Fruit fly (Drosophila melanogaster) whole organism, embryonic: ENCODE data around the gene CG42525.

Experiments used
- Ada2b ChIP-seq: fragments of 200-800 bp; sonication (Bioruptor generic); IDR thresholded peaks from 2 replicates; pipeline ENCODE4 v1.3.6; 2022; ENCODE audit warnings: missing biosample characterization, missing genetic modification characterization
- Atf3 ChIP-seq: fragments of 200-800 bp; sonication (Bioruptor generic); optimal IDR thresholded peaks from 3 replicates; lab custom pipeline; 2016; ENCODE audit warnings: missing biosample characterization, missing genetic modification characterization
- Atf6 ChIP-seq: fragments of 200-800 bp; sonication (Bioruptor generic); IDR thresholded peaks from 2 replicates; pipeline ENCODE4 v1.3.6; 2022; ENCODE audit warnings: missing biosample characterization, missing genetic modification characterization
- Bdp1 ChIP-seq: fragments of 200-800 bp; sonication (Bioruptor generic); optimal IDR thresholded peaks from 3 replicates; lab custom pipeline; 2016; ENCODE audit warnings: missing biosample characterization, missing genetic modification characterization
- CG10654 ChIP-seq: fragments of 200-800 bp; sonication (Bioruptor generic); optimal IDR thresholded peaks from 2 replicates; lab custom pipeline; 2016; ENCODE audit warnings: missing biosample characterization, missing genetic modification characterization
- CG11398 ChIP-seq: fragments of 200-800 bp; sonication (Bioruptor generic); optimal IDR thresholded peaks from 2 replicates; lab custom pipeline; 2016; ENCODE audit warnings: missing biosample characterization, missing genetic modification characterization
- CG11456 ChIP-seq: fragments of 200-800 bp; sonication (Bioruptor generic); IDR thresholded peaks from 3 replicates; pipeline ENCODE4 v1.3.6; 2022; ENCODE audit warnings: missing biosample characterization, missing genetic modification characterization
- CG11560 ChIP-seq: fragments of 200-800 bp; sonication (Bioruptor generic); IDR thresholded peaks from 3 replicates; pipeline ENCODE4 v1.3.6; 2022; ENCODE audit warnings: missing biosample characterization, missing genetic modification characterization
- CG11696 ChIP-seq: fragments of 200-800 bp; sonication (Bioruptor generic); IDR thresholded peaks from 2 replicates; pipeline ENCODE4 v1.3.6; 2022; ENCODE audit warnings: missing biosample characterization, missing genetic modification characterization
- CG12744 ChIP-seq: fragments of 200-800 bp; sonication (Bioruptor generic); optimal IDR thresholded peaks from 2 replicates; lab custom pipeline; 2016; ENCODE audit warnings: missing biosample characterization, missing genetic modification characterization
- CG13287 ChIP-seq: fragments of 200-800 bp; sonication (Bioruptor generic); IDR thresholded peaks from 2 replicates; pipeline ENCODE4 v1.3.6; 2022; ENCODE audit warnings: missing biosample characterization, missing genetic modification characterization; ENCODE audit not compliant: partially characterized antibody
- CG14667 ChIP-seq: fragments of 200-800 bp; sonication (Bioruptor generic); IDR thresholded peaks from 2 replicates; pipeline ENCODE4 v1.3.6; 2022; ENCODE audit warnings: missing biosample characterization, missing genetic modification characterization
- CG15011 ChIP-seq: fragments of 200-800 bp; sonication (Bioruptor generic); optimal IDR thresholded peaks from 3 replicates; lab custom pipeline; 2018; ENCODE audit warnings: missing biosample characterization, mild to moderate bottlenecking, missing genetic modification characterization
- CG15601 ChIP-seq: fragments of 200-800 bp; sonication (Bioruptor generic); optimal IDR thresholded peaks from 3 replicates; lab custom pipeline; 2019; ENCODE audit warnings: missing biosample characterization, mild to moderate bottlenecking, missing genetic modification characterization, moderate library complexity
- CG17359 ChIP-seq: fragments of 200-800 bp; sonication (Bioruptor generic); optimal IDR thresholded peaks from 3 replicates; lab custom pipeline; 2018; ENCODE audit warnings: missing biosample characterization, mild to moderate bottlenecking, missing genetic modification characterization, moderate library complexity
- CG1792 ChIP-seq: fragments of 200-800 bp; sonication (Bioruptor generic); optimal IDR thresholded peaks from 2 replicates; lab custom pipeline; 2016; ENCODE audit warnings: missing biosample characterization, missing genetic modification characterization
- CG18619 ChIP-seq: fragments of 200-800 bp; sonication (Bioruptor generic); optimal IDR thresholded peaks from 3 replicates; lab custom pipeline; 2017; ENCODE audit warnings: missing biosample characterization, mild to moderate bottlenecking, missing genetic modification characterization
- CG2120 ChIP-seq: fragments of 200-800 bp; sonication (Bioruptor generic); optimal IDR thresholded peaks from 3 replicates; lab custom pipeline; 2016; ENCODE audit warnings: missing biosample characterization, missing genetic modification characterization
- CG30431 ChIP-seq: fragments of 200-800 bp; sonication (Bioruptor generic); optimal IDR thresholded peaks from 2 replicates; lab custom pipeline; 2017; ENCODE audit warnings: missing biosample characterization, missing genetic modification characterization
- CG3838 ChIP-seq: fragments of 200-800 bp; sonication (Bioruptor generic); optimal IDR thresholded peaks from 3 replicates; lab custom pipeline; 2016; ENCODE audit warnings: missing biosample characterization, missing genetic modification characterization
- CG42726 ChIP-seq: fragments of 200-800 bp; sonication (Bioruptor generic); IDR thresholded peaks from 2 replicates; pipeline ENCODE4 v1.3.6; 2022; ENCODE audit warnings: missing biosample characterization, missing genetic modification characterization; ENCODE audit not compliant: partially characterized antibody
- CG7786 ChIP-seq: fragments of 200-800 bp; sonication (Bioruptor generic); optimal IDR thresholded peaks from 2 replicates; lab custom pipeline; 2016; ENCODE audit warnings: missing biosample characterization, missing genetic modification characterization
- CG7987 ChIP-seq: fragments of 200-800 bp; sonication (Bioruptor generic); optimal IDR thresholded peaks from 2 replicates; lab custom pipeline; 2018; ENCODE audit warnings: missing biosample characterization, mild to moderate bottlenecking, missing genetic modification characterization, moderate library complexity
- CG8359 ChIP-seq: fragments of 200-800 bp; sonication (Bioruptor generic); optimal IDR thresholded peaks from 2 replicates; lab custom pipeline; 2017; ENCODE audit warnings: missing biosample characterization, mild to moderate bottlenecking, missing genetic modification characterization, borderline replicate concordance
- CG9609 ChIP-seq: fragments of 200-800 bp; sonication (Bioruptor generic); optimal IDR thresholded peaks from 3 replicates; lab custom pipeline; 2016; ENCODE audit warnings: missing biosample characterization, missing genetic modification characterization
- CG9817 ChIP-seq: fragments of 200-800 bp; sonication (Bioruptor generic); optimal IDR thresholded peaks from 2 replicates; lab custom pipeline; 2018; ENCODE audit warnings: missing biosample characterization, mild to moderate bottlenecking, missing genetic modification characterization, moderate library complexity
- Drgx ChIP-seq: fragments of 200-800 bp; sonication (Bioruptor generic); IDR thresholded peaks from 2 replicates; pipeline ENCODE4 v1.3.6; 2022; ENCODE audit warnings: missing biosample characterization, missing genetic modification characterization
- Ets65A ChIP-seq: fragments of 200-800 bp; sonication (Bioruptor generic); peaks from one replicate; lab custom pipeline; 2016; ENCODE audit warnings: missing biosample characterization, missing genetic modification characterization
- HLHmδ ChIP-seq: fragments of 200-800 bp; sonication (Bioruptor generic); optimal IDR thresholded peaks from 2 replicates; lab custom pipeline; 2018; ENCODE audit warnings: missing biosample characterization, mild to moderate bottlenecking, missing genetic modification characterization, moderate library complexity
- HmgZ ChIP-seq: fragments of 200-800 bp; sonication (Bioruptor generic); optimal IDR thresholded peaks from 2 replicates; lab custom pipeline; 2018; ENCODE audit warnings: missing biosample characterization, mild to moderate bottlenecking, missing genetic modification characterization
- Myb ChIP-seq: fragments of 200-800 bp; sonication (Bioruptor generic); optimal IDR thresholded peaks from 2 replicates; lab custom pipeline; 2016; ENCODE audit warnings: missing biosample characterization, missing genetic modification characterization
- NFAT ChIP-seq: fragments of 200-800 bp; sonication (Bioruptor generic); IDR thresholded peaks from 2 replicates; pipeline ENCODE4 v1.3.6; 2022; ENCODE audit warnings: missing biosample characterization, missing genetic modification characterization
- Oaz ChIP-seq: fragments of 200-800 bp; sonication (Bioruptor generic); IDR thresholded peaks from 2 replicates; pipeline ENCODE4 v1.3.6; 2022; ENCODE audit warnings: missing biosample characterization, missing genetic modification characterization
- Opbp ChIP-seq: fragments of 200-800 bp; sonication (Bioruptor generic); IDR thresholded peaks from 3 replicates; pipeline ENCODE4 v1.3.6; 2022; ENCODE audit warnings: missing biosample characterization, missing genetic modification characterization; ENCODE audit not compliant: partially characterized antibody
- Vsx1 ChIP-seq: fragments of 200-800 bp; sonication (Bioruptor generic); optimal IDR thresholded peaks from 2 replicates; lab custom pipeline; 2017; ENCODE audit warnings: missing biosample characterization, mild to moderate bottlenecking, missing genetic modification characterization, missing genetic modification reagents
- Xbp1 ChIP-seq: fragments of 200-800 bp; sonication (Bioruptor generic); optimal IDR thresholded peaks from 3 replicates; lab custom pipeline; 2016; ENCODE audit warnings: missing biosample characterization, mild to moderate bottlenecking, missing genetic modification characterization
- Xrp1 ChIP-seq: fragments of 200-800 bp; sonication (Bioruptor generic); IDR thresholded peaks from 2 replicates; pipeline ENCODE4 v1.3.6; 2022; ENCODE audit warnings: missing biosample characterization, missing genetic modification characterization
- eyg ChIP-seq: fragments of 200-800 bp; sonication (Bioruptor generic); optimal IDR thresholded peaks from 3 replicates; lab custom pipeline; 2016; ENCODE audit warnings: missing biosample characterization, missing genetic modification characterization
- fd96Cb ChIP-seq: fragments of 200-800 bp; sonication (Bioruptor generic); optimal IDR thresholded peaks from 2 replicates; lab custom pipeline; 2018; ENCODE audit warnings: missing biosample characterization, mild to moderate bottlenecking, missing genetic modification characterization, moderate library complexity
- insv ChIP-seq, 2 experiments: fragments of 200-800 bp; sonication (Bioruptor generic); optimal IDR thresholded peaks; 3 replicates each; lab custom pipeline; 2016 to 2018; ENCODE audit warnings: missing biosample characterization in 2 of 2, missing genetic modification characterization in 2 of 2
- jumu ChIP-seq: fragments of 200-800 bp; sonication (Bioruptor generic); optimal IDR thresholded peaks from 3 replicates; lab custom pipeline; 2016; ENCODE audit warnings: missing biosample characterization, missing genetic modification characterization
- lmd ChIP-seq: fragments of 200-800 bp; sonication (Bioruptor generic); IDR thresholded peaks from 2 replicates; pipeline ENCODE4 v1.3.6; 2022; ENCODE audit warnings: missing biosample characterization, missing genetic modification characterization
- pum ChIP-seq: fragments of 200-800 bp; sonication (Bioruptor generic); optimal IDR thresholded peaks from 2 replicates; lab custom pipeline; 2016; ENCODE audit warnings: missing biosample characterization, missing genetic modification characterization
- repo ChIP-seq: fragments of 200-800 bp; sonication (Bioruptor generic); optimal IDR thresholded peaks from 2 replicates; lab custom pipeline; 2016; ENCODE audit warnings: missing biosample characterization, missing genetic modification characterization
- row ChIP-seq: fragments of 200-800 bp; sonication (Bioruptor generic); IDR thresholded peaks from 3 replicates; pipeline ENCODE4 v1.3.6; 2022; ENCODE audit warnings: missing biosample characterization, missing genetic modification characterization
- run ChIP-seq: fragments of 200-800 bp; sonication (Bioruptor generic); optimal IDR thresholded peaks from 3 replicates; lab custom pipeline; 2018; ENCODE audit warnings: missing biosample characterization, mild to moderate bottlenecking, missing genetic modification characterization
- seq ChIP-seq: fragments of 200-800 bp; sonication (Bioruptor generic); IDR thresholded peaks from 2 replicates; pipeline ENCODE4 v1.3.6; 2022; ENCODE audit warnings: missing biosample characterization, missing genetic modification characterization
- slbo ChIP-seq: fragments of 200-800 bp; sonication (Bioruptor generic); IDR thresholded peaks from 2 replicates; pipeline ENCODE4 v1.3.6; 2022; ENCODE audit warnings: missing biosample characterization, missing genetic modification characterization
- ttk ChIP-seq: fragments of 200-800 bp; sonication (Bioruptor generic); IDR thresholded peaks from 2 replicates; pipeline ENCODE4 v2.1.2; 2022; ENCODE audit warnings: missing biosample characterization, missing genetic modification characterization
- vfl ChIP-seq: fragments of 200-800 bp; sonication (Bioruptor generic); optimal IDR thresholded peaks from 2 replicates; lab custom pipeline; 2016; ENCODE audit warnings: missing biosample characterization, missing genetic modification characterization

Gene CG42525

DNA sequence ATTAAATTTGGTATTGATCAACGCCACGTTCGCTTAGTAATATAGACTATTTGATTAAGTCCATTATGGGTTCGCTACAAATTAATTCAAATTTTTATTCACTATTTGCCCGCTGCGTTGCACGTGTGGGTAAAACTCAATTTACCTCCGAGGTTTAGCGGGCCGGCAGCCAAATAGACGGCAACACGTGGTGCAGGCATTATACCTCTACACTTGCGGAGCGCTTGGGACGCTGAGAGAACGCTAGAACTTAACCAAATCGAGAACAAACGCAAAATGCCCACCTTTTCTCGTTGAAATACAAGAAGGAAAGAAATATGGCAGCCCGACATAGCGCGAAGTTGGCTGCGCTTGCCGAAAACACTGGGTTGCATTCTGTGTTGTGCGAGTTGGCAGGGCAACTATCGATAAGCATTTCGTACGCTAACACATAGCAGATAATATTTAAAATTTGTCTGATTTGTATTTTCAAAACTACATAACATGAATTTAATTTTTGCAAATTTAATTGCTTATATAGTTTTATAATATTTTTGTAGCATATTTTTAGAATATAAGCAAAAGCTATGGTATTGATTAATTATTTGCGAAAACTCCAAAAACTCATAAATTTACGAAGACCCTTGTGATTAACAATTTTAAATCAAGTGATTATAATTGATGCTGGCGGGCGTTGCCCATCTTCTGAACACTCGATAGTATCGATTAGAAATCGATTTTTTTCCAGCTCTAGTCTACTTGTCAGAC, 33.3 kb upstream of the CG42525 start, which contains the start of the genes RpL28 and eIF1 (continued):
- TF ChIP-seq Opbp (GFP tag; lab: Robert Waterston, UW) (peak; percentile 99), CG12744 (GFP tag; lab: Kevin White, UChicago) (peak; percentile 81), CG8359 (peak; percentile 86), CG1792 (peak; percentile 81), CG11456 (GFP tag; lab: Robert Waterston, UW) (peak; percentile 95), Atf3 (GFP tag; lab: Kevin White, UChicago) (peak; percentile 90), Ada2b (GFP tag; lab: Robert Waterston, UW) (peak; percentile 59), CG11560 (peak; percentile 71; the same call in 2 of the 3 replicates), Xrp1 (GFP tag; lab: Robert Waterston, UW) (peak; percentile 39; the same call in 1 of the 2 replicates), CG15601 (tag; lab: Kevin White, UChicago) (peak; percentile 84), CG7987 (GFP tag; lab: Kevin White, UChicago) (peak; percentile 98), Xbp1 (GFP tag; lab: Kevin White, UChicago) (peak; percentile 93), repo (GFP tag; lab: Kevin White, UChicago) (peak; percentile 92), ttk (GFP tag; lab: Robert Waterston, UW) (peak; percentile 77), CG30431 (GFP tag; lab: Kevin White, UChicago) (peak; percentile 91), CG17359 (tag; lab: Kevin White, UChicago) (peak; percentile 86), Oaz (GFP tag; lab: Robert Waterston, UW) (peak; percentile 80), jumu (GFP tag; lab: Kevin White, UChicago) (peak; percentile 84), CG7786 (GFP tag; lab: Kevin White, UChicago) (peak; percentile 84), CG3838 (GFP tag; lab: Kevin White, UChicago) (peak; percentile 84), slbo (peak; percentile 91), Myb (GFP tag; lab: Kevin White, UChicago) (peak; percentile 73), Ets65A (GFP tag; lab: Kevin White, UChicago) (peak; percentile 99), CG10654 (GFP tag; lab: Kevin White, UChicago) (peak; percentile 93), CG11398 (GFP tag; lab: Kevin White, UChicago) (peak; percentile 92), row (GFP tag; lab: Robert Waterston, UW) (peak; percentile 87), CG42726 (GFP tag; lab: Robert Waterston, UW) (no peak; the same call in none of the 2 replicates), CG9609 (GFP tag; lab: Kevin White, UChicago) (peak; percentile 89), NFAT (GFP tag; lab: Robert Waterston, UW) (peak; percentile 95), eyg (peak; percentile 87), CG18619 (GFP tag; lab: Kevin White, UChicago) (peak; percentile 96), CG15011 (peak; percentile 93), pum (peak; percentile 85), vfl (GFP tag; lab: Kevin White, UChicago) (peak; percentile 88), insv (GFP tag; optimal IDR thresholded peaks at IDR 0.05; lab: Kevin White, UChicago) (peak in 1 of 2 experiments; percentile 77), run (tag; lab: Kevin White, UChicago) (peak; percentile 54), Bdp1 (GFP tag; lab: Kevin White, UChicago) (peak; percentile 87), HLHmδ (GFP tag; lab: Kevin White, UChicago) (peak; percentile 99), seq (GFP tag; lab: Robert Waterston, UW) (peak; percentile 61; the same call in 1 of the 2 replicates), CG2120 (GFP tag; lab: Kevin White, UChicago) (peak; percentile 77), Vsx1 (GFP tag; lab: Kevin White, UChicago) (peak; percentile 92), lmd (GFP tag; lab: Robert Waterston, UW) (peak; percentile 82), CG9817 (tag; lab: Kevin White, UChicago) (peak; percentile 88), CG13287 (GFP tag; lab: Robert Waterston, UW) (peak; percentile 78), CG14667 (GFP tag; lab: Robert Waterston, UW) (peak; percentile 48), Atf6 (peak; percentile 76), Drgx (no peak), fd96Cb (peak; percentile 74), CG11696 (GFP tag; lab: Robert Waterston, UW) (peak; percentile 62), HmgZ (tag; lab: Kevin White, UChicago) (peak; percentile 84)
